Worm (Caenorhabditis elegans): Measurements from ENCODE around the gene nas-27.
A peak's percentile ranks its signal among the peaks of the same experiment; 100 is the strongest.

The nas-27 gene

DNA sequence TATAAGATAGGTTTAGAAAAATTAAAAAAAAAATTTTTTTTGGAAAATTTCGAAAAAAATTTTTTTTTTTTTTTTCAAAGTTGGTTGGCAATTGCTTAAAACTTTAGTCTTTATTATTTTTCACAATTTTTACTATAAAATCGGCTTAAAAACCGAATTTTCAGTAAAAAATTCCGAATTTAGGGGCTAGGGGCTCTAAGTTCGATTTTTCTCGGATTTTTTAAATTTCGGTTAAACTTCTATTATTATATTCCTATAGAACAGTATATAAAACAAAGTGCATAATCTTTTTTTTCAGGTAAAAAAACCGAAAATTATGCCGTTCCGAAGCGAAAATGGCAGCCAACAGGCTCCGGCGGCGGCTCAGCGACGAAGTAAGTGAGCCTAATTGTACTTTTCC, 42.6 kb downstream of the nas-27 start, which contains the start of gene pod-2:
Gene pod-2, plus strand, starts transcription at position 301 of the 400 bp plus-strand sequence.
- TF ChIP-seq scrt-1 (GFP tag; IDR thresholded peaks at IDR 0.05) (no peak), ceh-36 (tag; optimal IDR thresholded peaks at IDR 0.05) (no peak), ama-1 (optimal IDR thresholded peaks at IDR 0.05) (no peak), ceh-13 (GFP tag; optimal IDR thresholded peaks at IDR 0.05) (no peak), sea-1 (GFP tag; conservative IDR thresholded peaks at IDR 0.05) (no peak), B0310.2 (tag; optimal IDR thresholded peaks at IDR 0.05) (no peak), pes-1 (GFP tag; IDR thresholded peaks at IDR 0.05) (no peak), hmbx-1 (tag; optimal IDR thresholded peaks at IDR 0.05) (no peak), tbx-11 (GFP tag; IDR thresholded peaks at IDR 0.05) (no peak), hmg-4 (GFP tag; optimal IDR thresholded peaks at IDR 0.05) (no peak), hnd-1 (tag; optimal IDR thresholded peaks at IDR 0.05) (no peak), ets-7 (tag; optimal IDR thresholded peaks at IDR 0.05) (no peak), aly-1 (tag; optimal IDR thresholded peaks at IDR 0.05) (no peak), F13C5.2 (tag; optimal IDR thresholded peaks at IDR 0.05) (no peak), tbx-37 (GFP tag; conservative IDR thresholded peaks at IDR 0.05) (no peak), flt-1 (GFP tag; IDR thresholded peaks at IDR 0.05) (no peak), tra-4 (tag; optimal IDR thresholded peaks at IDR 0.05) (no peak)

DNA sequence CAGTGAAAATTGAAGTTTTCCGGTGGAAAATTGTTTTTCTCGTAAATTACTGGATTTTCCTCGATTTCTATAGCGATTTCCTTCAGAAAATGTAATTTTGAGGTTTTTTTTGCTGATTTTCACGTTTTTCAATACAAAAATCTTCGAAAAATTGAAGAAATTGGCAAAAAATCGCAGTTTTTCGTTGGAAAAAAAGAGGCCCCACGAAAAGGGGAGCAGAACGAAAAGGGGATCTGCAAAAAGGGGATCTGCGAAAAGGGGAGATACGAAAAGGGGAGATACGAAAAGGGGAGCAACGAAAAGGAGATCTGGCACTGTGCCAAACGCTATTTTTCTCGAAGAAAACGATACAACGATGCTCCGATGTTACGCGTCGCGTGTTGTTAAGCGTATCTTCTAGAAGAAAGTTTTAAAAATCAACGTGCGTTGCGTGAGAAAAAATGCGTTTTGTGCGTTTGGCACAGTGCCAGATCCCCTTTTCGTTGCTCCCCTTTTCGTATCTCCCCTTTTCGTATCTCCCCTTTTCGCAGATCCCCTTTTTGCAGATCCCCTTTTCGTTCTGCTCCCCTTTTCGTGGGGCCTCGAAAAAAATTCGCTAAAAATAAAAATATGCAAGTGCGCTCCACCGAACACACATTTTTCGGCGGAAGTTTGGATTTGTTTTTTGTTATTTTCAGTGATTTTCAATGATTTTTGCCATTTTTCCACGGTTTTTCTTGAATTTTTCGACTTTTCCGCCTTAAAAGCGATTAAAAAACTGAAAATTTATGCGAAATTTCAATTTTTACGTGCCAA, 44.6 kb downstream of the nas-27 start:
- TF ChIP-seq pes-1 (GFP tag; IDR thresholded peaks at IDR 0.05) = peak; percentile 62; the same call in 1 of the 2 replicates
- peak; percentile 4 for TF ChIP-seq ets-7 (tag; optimal IDR thresholded peaks at IDR 0.05)
- 0 out of 2 replicates have a peak, but pooled peaks have one; percentile 9 for TF ChIP-seq sea-1 (GFP tag; conservative IDR thresholded peaks at IDR 0.05)

DNA sequence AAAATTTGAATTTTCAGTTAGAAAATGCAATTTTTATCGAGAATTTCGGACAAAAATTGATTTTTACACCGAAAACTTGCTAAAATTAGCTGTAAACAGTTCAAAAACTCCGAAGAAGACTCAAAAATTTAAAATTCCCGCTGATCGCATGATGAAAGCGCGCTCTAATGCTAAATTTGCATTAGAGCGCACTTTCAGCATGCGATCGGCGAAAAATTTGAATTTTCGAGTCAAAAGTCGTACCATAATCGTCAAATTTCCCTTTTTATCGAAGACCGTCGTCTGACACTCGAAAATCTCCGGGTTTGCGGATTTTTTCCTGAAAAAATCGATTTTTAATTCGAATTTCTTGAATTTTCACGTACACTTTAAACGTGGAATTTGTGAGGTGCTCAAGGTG, 45.8 kb downstream of the nas-27 start:
- TF ChIP-seq hmbx-1 (tag; optimal IDR thresholded peaks at IDR 0.05) (no peak), ceh-36 (tag; optimal IDR thresholded peaks at IDR 0.05) (no peak), hmg-4 (GFP tag; optimal IDR thresholded peaks at IDR 0.05) (no peak), sea-1 (GFP tag; conservative IDR thresholded peaks at IDR 0.05) (no peak), ceh-13 (GFP tag; optimal IDR thresholded peaks at IDR 0.05) (no peak), pes-1 (GFP tag; IDR thresholded peaks at IDR 0.05) (no peak), scrt-1 (GFP tag; IDR thresholded peaks at IDR 0.05) (no peak), tra-4 (tag; optimal IDR thresholded peaks at IDR 0.05) (no peak), aly-1 (tag; optimal IDR thresholded peaks at IDR 0.05) (no peak), ama-1 (optimal IDR thresholded peaks at IDR 0.05) (no peak), B0310.2 (tag; optimal IDR thresholded peaks at IDR 0.05) (no peak), tbx-37 (GFP tag; conservative IDR thresholded peaks at IDR 0.05) (no peak), ets-7 (tag; optimal IDR thresholded peaks at IDR 0.05) (no peak), hnd-1 (tag; optimal IDR thresholded peaks at IDR 0.05) (no peak), tbx-11 (GFP tag; IDR thresholded peaks at IDR 0.05) (no peak), flt-1 (GFP tag; IDR thresholded peaks at IDR 0.05) (no peak), F13C5.2 (tag; optimal IDR thresholded peaks at IDR 0.05) (no peak)

DNA sequence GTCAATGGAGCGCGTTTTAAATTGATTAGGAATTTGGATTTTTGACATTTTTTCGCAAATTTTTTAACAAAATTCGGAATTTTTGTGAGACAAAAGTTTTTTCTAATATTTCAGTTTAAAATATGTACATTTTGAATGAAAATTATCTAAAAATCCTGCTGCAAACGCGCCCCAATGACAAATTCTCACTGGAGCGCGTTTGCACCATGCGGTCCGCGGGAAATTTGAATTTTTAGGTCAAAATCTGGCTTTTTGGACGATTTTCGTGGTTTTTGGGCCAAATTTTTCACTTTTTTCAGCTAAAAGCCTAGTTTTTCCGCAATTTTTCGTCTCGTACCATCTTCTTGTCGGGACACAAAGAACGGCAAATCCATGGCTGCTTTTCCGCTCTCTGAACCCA, 46.4 kb downstream of the nas-27 start:
- no peak for TF ChIP-seq pes-1 (GFP tag; IDR thresholded peaks at IDR 0.05)
- TF ChIP-seq tbx-11 (GFP tag; IDR thresholded peaks at IDR 0.05) = no peak

DNA sequence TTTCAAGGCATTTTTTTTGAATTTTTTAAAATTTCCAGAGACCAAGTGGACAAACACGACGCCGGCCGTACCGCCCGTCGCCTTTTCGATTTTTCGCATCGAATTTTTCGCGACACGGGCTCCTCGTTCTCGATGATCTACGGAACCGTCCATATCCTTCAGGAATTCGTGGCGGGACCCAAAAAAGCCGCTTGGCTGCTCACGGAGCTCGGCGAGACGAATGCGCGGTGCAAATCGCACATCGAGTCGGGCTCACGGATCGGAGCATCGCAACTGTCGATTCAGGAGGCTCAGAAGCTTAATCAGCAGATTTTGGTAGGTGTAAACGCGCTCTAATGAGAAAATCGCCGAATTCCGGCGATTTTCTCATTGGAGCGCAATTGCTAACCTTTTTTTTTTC, 47.3 kb downstream of the nas-27 start:
- no peak for TF ChIP-seq ceh-36 (tag; optimal IDR thresholded peaks at IDR 0.05)
- TF ChIP-seq hnd-1 (tag; optimal IDR thresholded peaks at IDR 0.05) = no peak
- TF ChIP-seq ama-1 (optimal IDR thresholded peaks at IDR 0.05) = no peak

DNA sequence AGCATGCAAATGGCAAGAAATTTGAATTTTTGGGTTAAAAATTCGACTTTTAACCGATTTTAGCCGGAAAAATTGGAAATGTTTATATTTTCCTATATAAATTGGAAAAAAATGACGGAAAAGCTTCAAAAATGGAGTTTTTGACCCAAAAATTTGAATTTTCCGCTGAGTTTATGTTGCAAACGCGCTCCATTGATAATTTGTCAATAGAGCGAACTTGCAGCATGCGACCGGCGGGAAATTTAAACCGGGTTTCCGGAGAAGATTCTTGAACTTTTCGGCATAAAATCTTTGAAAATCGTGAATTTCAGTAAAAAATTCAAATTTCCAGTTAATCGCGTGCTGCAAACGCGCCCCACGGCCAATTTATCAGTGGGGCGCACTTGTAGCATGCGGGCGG, 47.8 kb downstream of the nas-27 start:
- TF ChIP-seq pes-1 (GFP tag; IDR thresholded peaks at IDR 0.05) = no peak
- TF ChIP-seq tra-4 (tag; optimal IDR thresholded peaks at IDR 0.05) = no peak
- no peak for TF ChIP-seq tbx-37 (GFP tag; conservative IDR thresholded peaks at IDR 0.05)
- TF ChIP-seq sea-1 (GFP tag; conservative IDR thresholded peaks at IDR 0.05) = no peak
- TF ChIP-seq tbx-11 (GFP tag; IDR thresholded peaks at IDR 0.05) = no peak

DNA sequence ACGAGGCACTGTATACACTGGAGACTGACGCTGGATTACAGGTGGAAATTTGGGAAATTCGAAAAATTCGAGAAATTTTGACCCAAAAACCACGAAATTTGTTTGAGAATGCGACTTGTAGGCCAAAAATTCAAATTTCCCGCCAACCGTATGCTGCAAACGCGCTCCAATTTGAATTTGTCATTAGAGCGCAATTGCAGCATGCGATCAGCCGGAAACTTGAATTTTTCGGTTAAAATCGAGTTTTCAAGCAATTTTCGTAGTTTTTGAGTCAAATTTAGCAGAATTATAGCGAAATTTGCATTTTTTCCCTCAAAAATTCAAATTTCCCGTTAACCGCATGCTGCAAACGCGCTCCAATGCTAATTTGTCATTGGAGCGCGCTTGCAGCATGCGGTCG, 48.9 kb downstream of the nas-27 start:
- no peak for TF ChIP-seq ceh-36 (tag; optimal IDR thresholded peaks at IDR 0.05)
- no peak for TF ChIP-seq scrt-1 (GFP tag; IDR thresholded peaks at IDR 0.05)
- no peak for TF ChIP-seq ets-7 (tag; optimal IDR thresholded peaks at IDR 0.05)
- TF ChIP-seq sea-1 (GFP tag; conservative IDR thresholded peaks at IDR 0.05) = no peak
- TF ChIP-seq B0310.2 (tag; optimal IDR thresholded peaks at IDR 0.05) = no peak
- TF ChIP-seq hmbx-1 (tag; optimal IDR thresholded peaks at IDR 0.05) = no peak
- no peak for TF ChIP-seq tra-4 (tag; optimal IDR thresholded peaks at IDR 0.05)
- TF ChIP-seq hmg-4 (GFP tag; optimal IDR thresholded peaks at IDR 0.05) = no peak
- TF ChIP-seq tbx-37 (GFP tag; conservative IDR thresholded peaks at IDR 0.05) = no peak
- no peak for TF ChIP-seq aly-1 (tag; optimal IDR thresholded peaks at IDR 0.05)

DNA sequence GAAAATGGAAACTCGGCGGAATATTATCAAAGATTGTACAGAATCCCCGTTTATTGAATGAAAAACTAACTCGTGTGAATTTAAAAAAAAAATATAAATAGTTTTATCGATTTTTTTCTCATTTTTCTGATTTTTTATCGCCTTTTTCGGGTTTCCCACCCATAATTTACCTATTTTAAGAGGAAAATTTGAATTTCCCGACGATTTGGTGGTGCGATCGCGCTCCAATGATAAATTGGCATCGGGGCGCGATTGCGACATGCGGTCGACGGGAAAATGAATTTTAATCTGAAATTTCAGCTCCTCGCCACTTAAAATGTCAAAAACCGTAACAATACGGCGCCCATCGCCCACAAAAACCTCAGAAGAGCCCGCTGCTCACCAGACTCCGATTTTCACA, 51.4 kb downstream of the nas-27 start, which contains the start of gene taf-6.1:
Gene taf-6.1, plus strand, starts transcription at position 301 of the 400 bp plus-strand sequence.
- no peak for TF ChIP-seq scrt-1 (GFP tag; IDR thresholded peaks at IDR 0.05)
- TF ChIP-seq hmbx-1 (tag; optimal IDR thresholded peaks at IDR 0.05) = no peak
- TF ChIP-seq ama-1 (optimal IDR thresholded peaks at IDR 0.05) = no peak
- no peak for TF ChIP-seq ets-7 (tag; optimal IDR thresholded peaks at IDR 0.05)
- no peak for TF ChIP-seq F13C5.2 (tag; optimal IDR thresholded peaks at IDR 0.05)
- TF ChIP-seq flt-1 (GFP tag; IDR thresholded peaks at IDR 0.05) = no peak
